Worm (Caenorhabditis elegans): ENCODE results near the gene srbc-32.

Gene srbc-32

ce11 chrV:3442609-3443008 is 44.1 kb downstream of the srbc-32 start:
- TF ChIP-seq flh-1 (GFP tag; optimal IDR thresholded peaks at IDR 0.05) (no peak), ham-2 (GFP tag; optimal IDR thresholded peaks at IDR 0.05) (no peak), nhr-28 (tag; optimal IDR thresholded peaks at IDR 0.05) (no peak), ceh-43 (GFP tag; optimal IDR thresholded peaks at IDR 0.05) (no peak), mep-1 (tag; optimal IDR thresholded peaks at IDR 0.05) (no peak), ztf-11 (tag; optimal IDR thresholded peaks at IDR 0.05) (no peak), bed-3 (GFP tag; optimal IDR thresholded peaks at IDR 0.05) (no peak), snpc-4 (tag; optimal IDR thresholded peaks at IDR 0.05) (no peak), mab-5 (tag; optimal IDR thresholded peaks at IDR 0.05) (no peak), sem-2 (GFP tag; optimal IDR thresholded peaks at IDR 0.05) (no peak), elt-3 (tag; optimal IDR thresholded peaks at IDR 0.05) (no peak), unc-39 (tag; optimal IDR thresholded peaks at IDR 0.05) (no peak), nhr-76 (tag; optimal IDR thresholded peaks at IDR 0.05) (no peak), unc-62 (GFP tag; optimal IDR thresholded peaks at IDR 0.05) (no peak), lsy-2 (tag; optimal IDR thresholded peaks at IDR 0.05) (no peak), cnd-1 (tag; optimal IDR thresholded peaks at IDR 0.05) (no peak), nhr-237 (tag; optimal IDR thresholded peaks at IDR 0.05) (no peak), unc-120 (tag; optimal IDR thresholded peaks at IDR 0.05; ENCODE audit: poor library complexity, severe bottlenecking) (no peak)

All from whole organism, mixed stage, embryonic.